Fruit fly (Drosophila melanogaster) whole organism, embryonic: Measurements from ENCODE around the gene isoQC.

Experiments used
- B-H2 ChIP-seq: fragments of 200-800 bp; sonication (Bioruptor generic); optimal IDR thresholded peaks from 2 replicates; lab custom pipeline; 2018; ENCODE audit warnings: missing biosample characterization, mild to moderate bottlenecking, missing genetic modification characterization
- CG10462 ChIP-seq: fragments of 200-800 bp; sonication (Bioruptor generic); optimal IDR thresholded peaks from 2 replicates; lab custom pipeline; 2016; ENCODE audit warnings: missing biosample characterization, missing genetic modification characterization
- CG10654 ChIP-seq: fragments of 200-800 bp; sonication (Bioruptor generic); optimal IDR thresholded peaks from 2 replicates; lab custom pipeline; 2016; ENCODE audit warnings: missing biosample characterization, missing genetic modification characterization
- CG11696 ChIP-seq: fragments of 200-800 bp; sonication (Bioruptor generic); IDR thresholded peaks from 2 replicates; pipeline ENCODE4 v1.3.6; 2022; ENCODE audit warnings: missing biosample characterization, missing genetic modification characterization
- CG12104 ChIP-seq: fragments of 200-800 bp; sonication (Bioruptor generic); optimal IDR thresholded peaks from 3 replicates; lab custom pipeline; 2016; ENCODE audit warnings: missing biosample characterization, missing genetic modification characterization
- CG12391 ChIP-seq: fragments of 200-800 bp; sonication (Bioruptor generic); optimal IDR thresholded peaks from 3 replicates; lab custom pipeline; 2018; ENCODE audit warnings: missing biosample characterization, mild to moderate bottlenecking, missing genetic modification characterization, moderate library complexity
- CG12744 ChIP-seq: fragments of 200-800 bp; sonication (Bioruptor generic); optimal IDR thresholded peaks from 2 replicates; lab custom pipeline; 2016; ENCODE audit warnings: missing biosample characterization, missing genetic modification characterization
- CG15479 ChIP-seq: fragments of 200-800 bp; sonication (Bioruptor generic); optimal IDR thresholded peaks from 3 replicates; lab custom pipeline; 2019; ENCODE audit warnings: missing biosample characterization, mild to moderate bottlenecking, missing genetic modification characterization, moderate library complexity
- CG15696 ChIP-seq: fragments of 200-800 bp; sonication (Bioruptor generic); optimal IDR thresholded peaks from 2 replicates; lab custom pipeline; 2019; ENCODE audit warnings: missing biosample characterization, mild to moderate bottlenecking, missing genetic modification characterization, moderate library complexity
- CG17612 ChIP-seq: fragments of 200-800 bp; sonication (Bioruptor generic); IDR thresholded peaks from 2 replicates; pipeline ENCODE4 v1.3.6; 2022; ENCODE audit warnings: missing biosample characterization, missing genetic modification characterization
- CG17802 ChIP-seq: fragments of 200-800 bp; sonication (Bioruptor generic); optimal IDR thresholded peaks from 2 replicates; lab custom pipeline; 2018; ENCODE audit warnings: missing biosample characterization, mild to moderate bottlenecking, missing genetic modification characterization, moderate library complexity
- CG2199 ChIP-seq: fragments of 200-800 bp; sonication (Bioruptor generic); IDR thresholded peaks from 3 replicates; pipeline ENCODE4 v1.3.6; 2022; ENCODE audit warnings: missing biosample characterization, missing genetic modification characterization
- CG2202 ChIP-seq: fragments of 200-800 bp; sonication (Bioruptor generic); optimal IDR thresholded peaks from 2 replicates; lab custom pipeline; 2018; ENCODE audit warnings: missing biosample characterization, mild to moderate bottlenecking, missing genetic modification characterization
- CG3847 ChIP-seq: fragments of 200-800 bp; sonication (Bioruptor generic); IDR thresholded peaks from 2 replicates; pipeline ENCODE4 v1.3.6; 2022; ENCODE audit warnings: missing biosample characterization, missing genetic modification characterization
- CG3995 ChIP-seq: fragments of 200-800 bp; sonication (Bioruptor generic); optimal IDR thresholded peaks from 3 replicates; lab custom pipeline; 2016; ENCODE audit warnings: missing biosample characterization, missing genetic modification characterization
- CG4328 ChIP-seq: fragments of 200-800 bp; sonication (Bioruptor generic); optimal IDR thresholded peaks from 3 replicates; lab custom pipeline; 2017; ENCODE audit warnings: missing biosample characterization, missing genetic modification reagents, missing genetic modification characterization
- CG4617 ChIP-seq: fragments of 200-800 bp; sonication (Bioruptor generic); optimal IDR thresholded peaks from 3 replicates; lab custom pipeline; 2016; ENCODE audit warnings: missing biosample characterization, missing genetic modification characterization, borderline replicate concordance
- CG5245 ChIP-seq: fragments of 200-800 bp; sonication (Bioruptor generic); optimal IDR thresholded peaks from 3 replicates; lab custom pipeline; 2016; ENCODE audit warnings: missing biosample characterization, missing genetic modification characterization
- CG6683 ChIP-seq: fragments of 200-800 bp; sonication (Bioruptor generic); optimal IDR thresholded peaks from 2 replicates; lab custom pipeline; 2017; ENCODE audit warnings: missing biosample characterization, mild to moderate bottlenecking, missing genetic modification characterization, missing genetic modification reagents
- CG6765 ChIP-seq: fragments of 200-800 bp; sonication (Bioruptor generic); optimal IDR thresholded peaks from 3 replicates; lab custom pipeline; 2017; ENCODE audit warnings: missing biosample characterization, mild to moderate bottlenecking, missing genetic modification characterization
- CG7987 ChIP-seq: fragments of 200-800 bp; sonication (Bioruptor generic); optimal IDR thresholded peaks from 2 replicates; lab custom pipeline; 2018; ENCODE audit warnings: missing biosample characterization, mild to moderate bottlenecking, missing genetic modification characterization, moderate library complexity
- CG8089 ChIP-seq: fragments of 200-800 bp; sonication (Bioruptor generic); optimal IDR thresholded peaks from 3 replicates; lab custom pipeline; 2016; ENCODE audit warnings: missing biosample characterization, missing genetic modification characterization
- CG8388 ChIP-seq: fragments of 200-800 bp; sonication (Bioruptor generic); optimal IDR thresholded peaks from 2 replicates; lab custom pipeline; 2019; ENCODE audit warnings: missing biosample characterization, mild to moderate bottlenecking, missing genetic modification characterization, moderate library complexity
- CG9437 ChIP-seq: fragments of 200-800 bp; sonication (Bioruptor generic); optimal IDR thresholded peaks from 2 replicates; lab custom pipeline; 2018; ENCODE audit warnings: missing biosample characterization, mild to moderate bottlenecking, missing genetic modification characterization
- CTCF ChIP-seq: fragments of 200-800 bp; sonication (Bioruptor generic); optimal IDR thresholded peaks from 2 replicates; lab custom pipeline; 2017; ENCODE audit warnings: missing biosample characterization, mild to moderate bottlenecking, missing genetic modification characterization, moderate library complexity
- Dll ChIP-seq: fragments of 200-800 bp; sonication (Bioruptor generic); IDR thresholded peaks from 4 replicates; pipeline ENCODE4 v1.3.6; 2022; ENCODE audit warnings: missing biosample characterization, missing genetic modification characterization; ENCODE audit not compliant: partially characterized antibody
- H15 ChIP-seq: fragments of 200-800 bp; sonication (Bioruptor generic); IDR thresholded peaks from 3 replicates; pipeline ENCODE4 v1.3.6; 2022; ENCODE audit warnings: missing biosample characterization, missing genetic modification characterization
- Hand ChIP-seq: fragments of 200-800 bp; sonication (Bioruptor generic); optimal IDR thresholded peaks from 2 replicates; lab custom pipeline; 2017; ENCODE audit warnings: mild to moderate bottlenecking, missing biosample characterization, missing genetic modification reagents, missing genetic modification characterization
- Hr78 ChIP-seq, 2 experiments: fragments of 200-800 bp in 1 of 2; fragments of >200 bp in 1 of 2; sonication (Bioruptor generic) in 1 of 2; optimal IDR thresholded peaks; 2 replicates each; lab custom pipeline; 2017 to 2019; ENCODE audit warnings: missing biosample characterization in 2 of 2, missing genetic modification characterization in 2 of 2, mild to moderate bottlenecking in 1 of 2, moderate library complexity in 1 of 2
- Mes4 ChIP-seq: fragments of 200-800 bp; sonication (Bioruptor generic); optimal IDR thresholded peaks from 2 replicates; lab custom pipeline; 2016; ENCODE audit warnings: missing biosample characterization, missing genetic modification characterization
- Pdp1 ChIP-seq, 2 experiments: fragments of 200-800 bp; sonication (Bioruptor generic); optimal IDR thresholded peaks; 3 replicates each; lab custom pipeline; 2016; ENCODE audit warnings: missing biosample characterization in 2 of 2, missing genetic modification characterization in 2 of 2, mild to moderate bottlenecking in 1 of 2, moderate library complexity in 1 of 2
- Ptx1 ChIP-seq: fragments of 200-800 bp; sonication (Bioruptor generic); IDR thresholded peaks from 2 replicates; pipeline ENCODE4 v1.3.6; 2022; ENCODE audit warnings: missing biosample characterization, missing genetic modification characterization
- Ravus ChIP-seq: fragments of 200-800 bp; sonication (Bioruptor generic); IDR thresholded peaks from 2 replicates; pipeline ENCODE4 v1.3.6; 2022; ENCODE audit warnings: missing biosample characterization, missing genetic modification characterization
- Rfx ChIP-seq: fragments of 200-800 bp; sonication (Bioruptor generic); IDR thresholded peaks from 2 replicates; pipeline ENCODE4 v1.3.6; 2022; ENCODE audit warnings: missing biosample characterization, missing genetic modification characterization
- Sox102F ChIP-seq: fragments of 200-800 bp; sonication (Bioruptor generic); optimal IDR thresholded peaks from 2 replicates; lab custom pipeline; 2018; ENCODE audit warnings: missing biosample characterization, mild to moderate bottlenecking, missing genetic modification characterization, moderate library complexity
- Xbp1 ChIP-seq: fragments of 200-800 bp; sonication (Bioruptor generic); optimal IDR thresholded peaks from 3 replicates; lab custom pipeline; 2016; ENCODE audit warnings: missing biosample characterization, mild to moderate bottlenecking, missing genetic modification characterization
- az2 ChIP-seq: fragments of 200-800 bp; sonication (Bioruptor generic); optimal IDR thresholded peaks from 3 replicates; lab custom pipeline; 2016; ENCODE audit warnings: missing biosample characterization, missing genetic modification characterization
- bsh ChIP-seq, 2 experiments: fragments of 200-800 bp; sonication (Bioruptor generic); optimal IDR thresholded peaks; 2 replicates each; lab custom pipeline; 2017 to 2018; ENCODE audit warnings: mild to moderate bottlenecking in 2 of 2, missing biosample characterization in 2 of 2, missing genetic modification characterization in 2 of 2, moderate library complexity in 1 of 2
- chinmo ChIP-seq: fragments of 200-800 bp; sonication (Bioruptor generic); IDR thresholded peaks from 4 replicates; pipeline ENCODE4 v1.3.6; 2022; ENCODE audit warnings: missing biosample characterization, missing genetic modification characterization; ENCODE audit not compliant: partially characterized antibody
- croc ChIP-seq: fragments of 200-800 bp; sonication (Bioruptor generic); conservative IDR thresholded peaks from 3 replicates; pipeline ENCODE4 v1.3.6; 2022; ENCODE audit warnings: missing biosample characterization, missing genetic modification characterization
- disco-r ChIP-seq: fragments of 200-800 bp; sonication (Bioruptor generic); optimal IDR thresholded peaks from 2 replicates; lab custom pipeline; 2016; ENCODE audit warnings: missing biosample characterization, missing genetic modification characterization
- hkb ChIP-seq, 2 experiments: fragments of 200-800 bp in 1 of 2; fragments of >200 bp in 1 of 2; sonication (Bioruptor generic) in 1 of 2; IDR thresholded peaks in 1 of 2; optimal IDR thresholded peaks in 1 of 2; 2 replicates each; pipeline versions ENCODE4 v1.3.6 to Lab custom; 2017 to 2022; ENCODE audit warnings: missing biosample characterization in 1 of 2, missing genetic modification characterization in 1 of 2
- nmo ChIP-seq: fragments of 200-800 bp; sonication (Bioruptor generic); optimal IDR thresholded peaks from 2 replicates; lab custom pipeline; 2018; ENCODE audit warnings: missing biosample characterization, mild to moderate bottlenecking, missing genetic modification characterization, moderate library complexity
- odd ChIP-seq: fragments of 200-800 bp; sonication (Bioruptor generic); optimal IDR thresholded peaks from 2 replicates; lab custom pipeline; 2017; ENCODE audit warnings: missing biosample characterization, mild to moderate bottlenecking, missing genetic modification characterization
- sens-2 ChIP-seq: fragments of 200-800 bp; sonication (Bioruptor generic); IDR thresholded peaks from 2 replicates; pipeline ENCODE4 v1.3.6; 2022; ENCODE audit warnings: missing biosample characterization, missing genetic modification characterization
- sug ChIP-seq: fragments of 200-800 bp; optimal IDR thresholded peaks from 2 replicates; lab custom pipeline; 2019; ENCODE audit warnings: missing biosample characterization, mild to moderate bottlenecking, missing genetic modification characterization, moderate library complexity
- tap ChIP-seq: fragments of 200-800 bp; optimal IDR thresholded peaks from 3 replicates; lab custom pipeline; 2019; ENCODE audit warnings: missing biosample characterization, mild to moderate bottlenecking, missing genetic modification characterization, moderate library complexity
- unpg ChIP-seq: fragments of 200-800 bp; sonication (Bioruptor generic); optimal IDR thresholded peaks from 3 replicates; lab custom pipeline; 2018; ENCODE audit warnings: missing biosample characterization, mild to moderate bottlenecking, missing genetic modification characterization, moderate library complexity

Gene isoQC

dm6 chr3L:20517897-20518804 is 43.9 kb downstream of the isoQC start (continued):
- TF ChIP-seq CG6683 (GFP tag; lab: Kevin White, UChicago) (no peak), CG17612 (GFP tag; lab: Robert Waterston, UW) (no peak), Dll (no peak), CG5245 (GFP tag; lab: Kevin White, UChicago) (no peak), CG3995 (GFP tag; lab: Kevin White, UChicago) (no peak), Pdp1 (GFP tag; optimal IDR thresholded peaks at IDR 0.05; lab: Kevin White, UChicago) (peak in 1 of 2 experiments; percentile 62), CG11696 (GFP tag; lab: Robert Waterston, UW) (peak; percentile 51; the same call in 1 of the 2 replicates), CG3847 (GFP tag; lab: Robert Waterston, UW) (no peak), CG12391 (peak; percentile 29), CTCF (GFP tag; lab: Kevin White, UChicago) (no peak), CG8388 (no peak), CG10654 (GFP tag; lab: Kevin White, UChicago) (peak; percentile 7), Xbp1 (peak; percentile 25), CG15696 (tag; lab: Kevin White, UChicago) (no peak), sens-2 (GFP tag; lab: Robert Waterston, UW) (no peak), disco-r (GFP tag; lab: Kevin White, UChicago) (no peak), CG12104 (GFP tag; lab: Kevin White, UChicago) (no peak), Hr78 (GFP tag; optimal IDR thresholded peaks at IDR 0.05; lab: Kevin White, UChicago) (no peak), CG15479 (GFP tag; lab: Kevin White, UChicago) (no peak), Ravus (GFP tag; lab: Robert Waterston, UW) (peak; percentile 22; the same call in 1 of the 2 replicates), CG8089 (no peak), unpg (peak; percentile 55), CG9437 (peak; percentile 25), hkb (optimal IDR thresholded peaks at IDR 0.05; lab: Kevin White, UChicago) (no peak), hkb (GFP tag; IDR thresholded peaks at IDR 0.05; lab: Robert Waterston, UW) (peak; percentile 67; the same call in 1 of the 2 replicates), croc (no peak), Mes4 (GFP tag; lab: Kevin White, UChicago) (no peak), sug (peak; percentile 8), Rfx (GFP tag; lab: Robert Waterston, UW) (peak; percentile 54), CG4328 (no peak), CG6765 (GFP tag; lab: Kevin White, UChicago) (peak; percentile 45), Ptx1 (GFP tag; lab: Robert Waterston, UW) (peak; percentile 68), tap (tag; lab: Kevin White, UChicago) (no peak), CG12744 (GFP tag; lab: Kevin White, UChicago) (no peak), az2 (GFP tag; lab: Kevin White, UChicago) (peak; percentile 22), chinmo (no peak), odd (GFP tag; lab: Kevin White, UChicago) (peak; percentile 2), B-H2 (no peak), CG2202 (tag; lab: Kevin White, UChicago) (no peak), CG17802 (no peak), CG7987 (GFP tag; lab: Kevin White, UChicago) (no peak), CG2199 (GFP tag; lab: Robert Waterston, UW) (no peak), Hand (GFP tag; lab: Kevin White, UChicago) (peak; percentile 22), CG10462 (no peak), H15 (0 out of 3 replicates have a peak, but pooled peaks have one; percentile 16), bsh (GFP tag; optimal IDR thresholded peaks at IDR 0.05; lab: Kevin White, UChicago) (peak; percentile 38 to 41), nmo (no peak), Sox102F (peak; percentile 41), CG4617 (GFP tag; lab: Kevin White, UChicago) (no peak)
